Fruit fly (Drosophila melanogaster) whole organism, embryonic: Measurements from ENCODE around the gene ash1.

Experiments used
- Bdp1 ChIP-seq: fragments of 200-800 bp; sonication (Bioruptor generic); optimal IDR thresholded peaks from 3 replicates; lab custom pipeline; 2016; ENCODE audit warnings: missing biosample characterization, missing genetic modification characterization
- Bgb ChIP-seq: fragments of 200-800 bp; sonication (Bioruptor generic); IDR thresholded peaks from 2 replicates; pipeline ENCODE4 v1.3.6; 2022; ENCODE audit warnings: missing biosample characterization, missing genetic modification characterization; ENCODE audit not compliant: partially characterized antibody
- CG1024 ChIP-seq: fragments of 200-800 bp; sonication (Bioruptor generic); IDR thresholded peaks from 2 replicates; pipeline ENCODE4 v1.3.6; 2022; ENCODE audit warnings: missing biosample characterization, missing genetic modification characterization
- CG11560 ChIP-seq: fragments of 200-800 bp; sonication (Bioruptor generic); IDR thresholded peaks from 3 replicates; pipeline ENCODE4 v1.3.6; 2022; ENCODE audit warnings: missing biosample characterization, missing genetic modification characterization
- CG12236 ChIP-seq: fragments of 200-800 bp; sonication (Bioruptor generic); optimal IDR thresholded peaks from 2 replicates; lab custom pipeline; 2016; ENCODE audit warnings: missing biosample characterization, missing genetic modification characterization
- CG12942 ChIP-seq: fragments of 200-800 bp; sonication (Bioruptor generic); optimal IDR thresholded peaks from 3 replicates; lab custom pipeline; 2016; ENCODE audit warnings: missing biosample characterization, missing genetic modification characterization
- CG1647 ChIP-seq: fragments of 200-800 bp; sonication (Bioruptor generic); optimal IDR thresholded peaks from 3 replicates; lab custom pipeline; 2016; ENCODE audit warnings: missing biosample characterization, missing genetic modification characterization
- CG16813 ChIP-seq: fragments of 200-800 bp; sonication (Bioruptor generic); IDR thresholded peaks from 3 replicates; pipeline ENCODE4 v1.3.6; 2022; ENCODE audit warnings: missing biosample characterization, missing genetic modification characterization; ENCODE audit not compliant: partially characterized antibody
- CG17385 ChIP-seq: fragments of 200-800 bp; sonication (Bioruptor generic); optimal IDR thresholded peaks from 3 replicates; lab custom pipeline; 2018; ENCODE audit warnings: missing biosample characterization, mild to moderate bottlenecking, missing genetic modification characterization
- CG2120 ChIP-seq: fragments of 200-800 bp; sonication (Bioruptor generic); optimal IDR thresholded peaks from 3 replicates; lab custom pipeline; 2016; ENCODE audit warnings: missing biosample characterization, missing genetic modification characterization
- CG34422 ChIP-seq: fragments of 200-800 bp; sonication (Bioruptor generic); IDR thresholded peaks from 3 replicates; pipeline ENCODE4 v1.3.6; 2022; ENCODE audit warnings: missing biosample characterization, missing genetic modification characterization
- CG3995 ChIP-seq: fragments of 200-800 bp; sonication (Bioruptor generic); optimal IDR thresholded peaks from 3 replicates; lab custom pipeline; 2016; ENCODE audit warnings: missing biosample characterization, missing genetic modification characterization
- CG4854 ChIP-seq: fragments of 200-800 bp; sonication (Bioruptor generic); optimal IDR thresholded peaks from 2 replicates; lab custom pipeline; 2016; ENCODE audit warnings: missing biosample characterization, missing genetic modification characterization, inconsistent platforms
- CG6272 ChIP-seq: fragments of 200-800 bp; sonication (Bioruptor generic); IDR thresholded peaks from 2 replicates; pipeline ENCODE4 v1.3.6; 2022; ENCODE audit warnings: missing biosample characterization, missing genetic modification characterization
- CG6791 ChIP-seq: fragments of 200-800 bp; sonication (Bioruptor generic); IDR thresholded peaks from 3 replicates; pipeline ENCODE4 v1.3.6; 2022; ENCODE audit warnings: missing biosample characterization, missing genetic modification characterization; ENCODE audit not compliant: partially characterized antibody
- CG7963 ChIP-seq: fragments of 200-800 bp; sonication (Bioruptor generic); IDR thresholded peaks from 3 replicates; pipeline ENCODE4 v1.3.6; 2022; ENCODE audit warnings: missing biosample characterization, missing genetic modification characterization; ENCODE audit not compliant: partially characterized antibody
- CG8478 ChIP-seq: fragments of >200 bp; optimal IDR thresholded peaks from 2 replicates; lab custom pipeline; 2018
- E2f2 ChIP-seq: fragments of 200-800 bp; sonication (Bioruptor generic); IDR thresholded peaks from 2 replicates; pipeline ENCODE4 v1.3.6; 2022; ENCODE audit warnings: missing biosample characterization, missing genetic modification characterization
- H15 ChIP-seq: fragments of 200-800 bp; sonication (Bioruptor generic); IDR thresholded peaks from 3 replicates; pipeline ENCODE4 v1.3.6; 2022; ENCODE audit warnings: missing biosample characterization, missing genetic modification characterization
- H2.0 ChIP-seq: fragments of 200-800 bp; sonication (Bioruptor generic); IDR thresholded peaks from 2 replicates; pipeline ENCODE4 v1.3.6; 2022; ENCODE audit warnings: missing biosample characterization, missing genetic modification characterization
- HLH4C ChIP-seq: fragments of 200-800 bp; sonication (Bioruptor generic); IDR thresholded peaks from 3 replicates; pipeline ENCODE4 v1.3.6; 2022; ENCODE audit warnings: missing biosample characterization, missing genetic modification characterization; ENCODE audit not compliant: partially characterized antibody
- HLH54F ChIP-seq: fragments of 200-800 bp; sonication (Bioruptor generic); optimal IDR thresholded peaks from 3 replicates; lab custom pipeline; 2016; ENCODE audit warnings: missing biosample characterization, missing genetic modification characterization
- HmgD ChIP-seq: fragments of 200-800 bp; sonication (Bioruptor generic); optimal IDR thresholded peaks from 3 replicates; lab custom pipeline; 2016; ENCODE audit warnings: missing biosample characterization, missing genetic modification characterization
- Rfx ChIP-seq: fragments of 200-800 bp; sonication (Bioruptor generic); IDR thresholded peaks from 2 replicates; pipeline ENCODE4 v1.3.6; 2022; ENCODE audit warnings: missing biosample characterization, missing genetic modification characterization
- Tbp ChIP-seq: fragments of >200 bp; optimal IDR thresholded peaks from 2 replicates; lab custom pipeline; 2018; ENCODE audit warnings: missing biosample characterization, missing genetic modification characterization
- Xbp1 ChIP-seq: fragments of 200-800 bp; sonication (Bioruptor generic); optimal IDR thresholded peaks from 3 replicates; lab custom pipeline; 2016; ENCODE audit warnings: missing biosample characterization, mild to moderate bottlenecking, missing genetic modification characterization
- ac ChIP-seq: fragments of 200-800 bp; sonication (Bioruptor generic); optimal IDR thresholded peaks from 3 replicates; lab custom pipeline; 2017; ENCODE audit warnings: missing biosample characterization, mild to moderate bottlenecking, missing genetic modification characterization
- bbx ChIP-seq: fragments of 200-800 bp; sonication (Bioruptor generic); IDR thresholded peaks from 2 replicates; pipeline ENCODE4 v1.3.6; 2022; ENCODE audit warnings: missing biosample characterization, missing genetic modification characterization; ENCODE audit not compliant: partially characterized antibody
- bcd ChIP-seq: fragments of 200-800 bp; sonication (Bioruptor generic); optimal IDR thresholded peaks from 2 replicates; lab custom pipeline; 2017; ENCODE audit warnings: missing biosample characterization, mild to moderate bottlenecking, missing genetic modification characterization
- bowl ChIP-seq: fragments of 200-800 bp; sonication (Bioruptor generic); IDR thresholded peaks from 2 replicates; pipeline ENCODE4 v1.3.6; 2022; ENCODE audit warnings: missing biosample characterization, missing genetic modification characterization
- cas ChIP-seq: fragments of 200-800 bp; sonication (Bioruptor generic); IDR thresholded peaks from 2 replicates; pipeline ENCODE4 v1.3.6; 2022; ENCODE audit warnings: missing biosample characterization, missing genetic modification characterization
- corto ChIP-seq: fragments of 200-800 bp; sonication (Bioruptor generic); optimal IDR thresholded peaks from 2 replicates; lab custom pipeline; 2016; ENCODE audit warnings: missing biosample characterization, mild to moderate bottlenecking, missing genetic modification characterization, moderate library complexity
- dmrt99B ChIP-seq: fragments of 200-800 bp; sonication (Bioruptor generic); optimal IDR thresholded peaks from 2 replicates; lab custom pipeline; 2018; ENCODE audit warnings: missing biosample characterization, mild to moderate bottlenecking, missing genetic modification characterization, moderate library complexity
- emc ChIP-seq: fragments of 200-800 bp; sonication (Bioruptor generic); optimal IDR thresholded peaks from 2 replicates; lab custom pipeline; 2016; ENCODE audit warnings: missing biosample characterization, missing genetic modification characterization
- en ChIP-seq: fragments of 200-800 bp; sonication (Bioruptor generic); optimal IDR thresholded peaks from 2 replicates; lab custom pipeline; 2016; ENCODE audit warnings: missing biosample characterization, missing genetic modification characterization
- esg ChIP-seq: fragments of 200-800 bp; sonication (Bioruptor generic); conservative IDR thresholded peaks from 2 replicates; pipeline ENCODE4 v1.3.6; 2022; ENCODE audit warnings: missing biosample characterization, missing genetic modification characterization
- kay ChIP-seq: fragments of 200-800 bp; sonication (Bioruptor generic); optimal IDR thresholded peaks from 2 replicates; lab custom pipeline; 2016; ENCODE audit warnings: missing biosample characterization, missing genetic modification characterization
- kni ChIP-seq: fragments of 200-800 bp; sonication (Bioruptor generic); optimal IDR thresholded peaks from 3 replicates; lab custom pipeline; 2017; ENCODE audit warnings: mild to moderate bottlenecking, missing biosample characterization, missing genetic modification reagents, missing genetic modification characterization
- lilli ChIP-seq: fragments of 200-800 bp; sonication (Bioruptor generic); optimal IDR thresholded peaks from 3 replicates; lab custom pipeline; 2016; ENCODE audit warnings: missing biosample characterization, missing genetic modification characterization
- mirr ChIP-seq: fragments of 200-800 bp; sonication (Bioruptor generic); optimal IDR thresholded peaks from 3 replicates; lab custom pipeline; 2018; ENCODE audit warnings: missing biosample characterization, mild to moderate bottlenecking, missing genetic modification characterization
- mld ChIP-seq: fragments of 200-800 bp; sonication (Bioruptor generic); IDR thresholded peaks from 3 replicates; pipeline ENCODE4 v1.3.6; 2022; ENCODE audit warnings: missing biosample characterization, missing genetic modification characterization; ENCODE audit not compliant: partially characterized antibody
- onecut ChIP-seq: fragments of 200-800 bp; sonication (Bioruptor generic); IDR thresholded peaks from 2 replicates; pipeline ENCODE4 v1.3.6; 2022; ENCODE audit warnings: missing biosample characterization, missing genetic modification characterization
- prd ChIP-seq, 3 experiments: fragments of >200 bp in 2 of 3; fragments of 200-800 bp in 1 of 3; sonication (Bioruptor generic) in 1 of 3; optimal IDR thresholded peaks in 2 of 3; IDR thresholded peaks in 1 of 3; 2 replicates in 2 of 3; 3 replicates in 1 of 3; pipeline versions ENCODE4 v1.3.6 to Lab custom; 2017 to 2022; ENCODE audit warnings: missing biosample characterization in 1 of 3, missing genetic modification characterization in 1 of 3
- ranshi ChIP-seq: fragments of 200-800 bp; sonication (Bioruptor generic); IDR thresholded peaks from 2 replicates; pipeline ENCODE4 v1.3.6; 2022; ENCODE audit warnings: missing biosample characterization, missing genetic modification characterization
- schlank ChIP-seq: fragments of 200-800 bp; sonication (Bioruptor generic); optimal IDR thresholded peaks from 2 replicates; lab custom pipeline; 2018; ENCODE audit warnings: missing biosample characterization, mild to moderate bottlenecking, missing genetic modification characterization
- sisA ChIP-seq: fragments of 200-800 bp; sonication (Bioruptor generic); IDR thresholded peaks from 2 replicates; pipeline ENCODE4 v1.3.6; 2022; ENCODE audit warnings: missing biosample characterization, missing genetic modification characterization
- sug ChIP-seq: fragments of 200-800 bp; optimal IDR thresholded peaks from 2 replicates; lab custom pipeline; 2019; ENCODE audit warnings: missing biosample characterization, mild to moderate bottlenecking, missing genetic modification characterization, moderate library complexity
- toy ChIP-seq: fragments of 200-800 bp; sonication (Bioruptor generic); IDR thresholded peaks from 2 replicates; pipeline ENCODE4 v1.3.6; 2022; ENCODE audit warnings: missing biosample characterization, missing genetic modification characterization
- unc-4 ChIP-seq: fragments of 200-800 bp; sonication (Bioruptor generic); IDR thresholded peaks from 2 replicates; pipeline ENCODE4 v1.3.6; 2022; ENCODE audit warnings: missing biosample characterization, missing genetic modification characterization; ENCODE audit not compliant: partially characterized antibody
- vnd ChIP-seq: fragments of 200-800 bp; sonication (Bioruptor generic); IDR thresholded peaks from 3 replicates; pipeline ENCODE4 v1.3.6; 2022; ENCODE audit warnings: missing biosample characterization, missing genetic modification characterization; ENCODE audit not compliant: partially characterized antibody

ash1 gene

dm6 chr3L:19598369-19599148 is at the start of gene ash1, which contains the start of gene Taf6 (continued):
- no peak for TF ChIP-seq prd (optimal IDR thresholded peaks at IDR 0.05; lab: Kevin White, UChicago)
- TF ChIP-seq prd (GFP tag; IDR thresholded peaks at IDR 0.05; lab: Robert Waterston, UW), result no peak; the same call in 2 of the 3 replicates
- no peak for TF ChIP-seq kni (GFP tag; lab: Kevin White, UChicago)
- no peak for TF ChIP-seq CG12236 (GFP tag; lab: Kevin White, UChicago)
- TF ChIP-seq bcd (GFP tag; lab: Kevin White, UChicago), result no peak
- peak; percentile 35; the same call in 1 of the 2 replicates for TF ChIP-seq Rfx (GFP tag; lab: Robert Waterston, UW)
- no peak for TF ChIP-seq HLH54F (GFP tag; lab: Kevin White, UChicago)
- no peak for TF ChIP-seq CG1024
- TF ChIP-seq lilli (GFP tag; lab: Kevin White, UChicago), result no peak
- no peak for TF ChIP-seq bowl
- TF ChIP-seq CG3995 (GFP tag; lab: Kevin White, UChicago), result no peak
- no peak for TF ChIP-seq corto (GFP tag; lab: Kevin White, UChicago)
- TF ChIP-seq CG17385, result no peak
- TF ChIP-seq mld (GFP tag; lab: Robert Waterston, UW), result no peak
- TF ChIP-seq CG16813 (GFP tag; lab: Robert Waterston, UW), result peak; percentile 75
- no peak for TF ChIP-seq kay (GFP tag; lab: Kevin White, UChicago)
- TF ChIP-seq CG2120 (GFP tag; lab: Kevin White, UChicago), result no peak
- TF ChIP-seq Tbp, result no peak
- TF ChIP-seq CG6272 (GFP tag; lab: Robert Waterston, UW), result no peak
- TF ChIP-seq HmgD (GFP tag; lab: Kevin White, UChicago), result no peak
- TF ChIP-seq esg (GFP tag; lab: Robert Waterston, UW), result no peak
- no peak for TF ChIP-seq sisA (GFP tag; lab: Robert Waterston, UW)
- peak; percentile 67 for TF ChIP-seq CG6791 (GFP tag; lab: Robert Waterston, UW)
- TF ChIP-seq en (GFP tag; lab: Kevin White, UChicago), result no peak
- TF ChIP-seq sug, result no peak
- no peak for TF ChIP-seq schlank (tag; lab: Kevin White, UChicago)
- no peak for TF ChIP-seq toy (GFP tag; lab: Robert Waterston, UW)
- TF ChIP-seq CG4854, result no peak
- no peak for TF ChIP-seq H2.0 (GFP tag; lab: Robert Waterston, UW)
- TF ChIP-seq dmrt99B, result no peak
- peak; percentile 70 for TF ChIP-seq vnd (GFP tag; lab: Robert Waterston, UW)
- TF ChIP-seq ranshi (GFP tag; lab: Robert Waterston, UW), result no peak
- TF ChIP-seq Xbp1, result no peak

DNA sequence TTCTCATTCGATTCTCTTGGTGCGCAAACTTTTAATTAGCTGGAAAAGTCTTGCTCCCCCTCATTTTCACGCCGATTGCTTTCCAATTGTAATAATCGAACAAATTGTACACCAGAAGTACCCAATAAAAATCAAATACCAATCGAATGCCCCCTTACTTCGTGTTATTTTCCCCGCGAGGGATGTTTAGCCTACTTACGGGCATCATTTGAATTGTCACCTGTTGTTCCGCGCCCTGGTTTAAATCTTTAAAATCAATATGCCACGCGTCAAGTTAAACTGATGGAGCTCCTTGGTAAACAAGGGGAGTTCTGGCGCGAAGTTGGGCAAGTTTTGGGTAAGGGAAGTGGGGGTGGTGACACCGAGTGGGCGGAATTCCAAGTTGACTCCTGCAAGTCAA is 47.7 kb upstream of the ash1 start:
- TF ChIP-seq CG1647 (GFP tag; lab: Kevin White, UChicago) (no peak), CG12942 (GFP tag; lab: Kevin White, UChicago) (no peak), onecut (GFP tag; lab: Robert Waterston, UW) (peak; percentile 33), ac (GFP tag; lab: Kevin White, UChicago) (no peak), cas (no peak), E2f2 (GFP tag; lab: Robert Waterston, UW) (peak; percentile 31; the same call in 1 of the 2 replicates), bbx (GFP tag; lab: Robert Waterston, UW) (0 out of 2 replicates have a peak, but pooled peaks have one; percentile 37), CG8478 (lab: Kevin White, UChicago) (no peak), Bdp1 (GFP tag; lab: Kevin White, UChicago) (no peak), CG34422 (GFP tag; lab: Robert Waterston, UW) (peak; percentile 43; the same call in 1 of the 3 replicates), H15 (0 out of 3 replicates have a peak, but pooled peaks have one; percentile 14), unc-4 (GFP tag; lab: Robert Waterston, UW) (no peak), mirr (GFP tag; lab: Kevin White, UChicago) (peak; percentile 18), Bgb (GFP tag; lab: Robert Waterston, UW) (0 out of 2 replicates have a peak, but pooled peaks have one; percentile 18), CG7963 (GFP tag; lab: Robert Waterston, UW) (0 out of 3 replicates have a peak, but pooled peaks have one; percentile 16), emc (GFP tag; lab: Kevin White, UChicago) (no peak), HLH4C (GFP tag; lab: Robert Waterston, UW) (peak; percentile 47; the same call in 1 of the 3 replicates), CG11560 (tag; lab: Robert Waterston, UW) (peak; percentile 83; the same call in 2 of the 3 replicates)
